Fruit fly (Drosophila melanogaster): ENCODE results near the gene CG2604.
A peak's percentile ranks its signal among the peaks of the same experiment; 100 is the strongest.

CG2604 gene

DNA sequence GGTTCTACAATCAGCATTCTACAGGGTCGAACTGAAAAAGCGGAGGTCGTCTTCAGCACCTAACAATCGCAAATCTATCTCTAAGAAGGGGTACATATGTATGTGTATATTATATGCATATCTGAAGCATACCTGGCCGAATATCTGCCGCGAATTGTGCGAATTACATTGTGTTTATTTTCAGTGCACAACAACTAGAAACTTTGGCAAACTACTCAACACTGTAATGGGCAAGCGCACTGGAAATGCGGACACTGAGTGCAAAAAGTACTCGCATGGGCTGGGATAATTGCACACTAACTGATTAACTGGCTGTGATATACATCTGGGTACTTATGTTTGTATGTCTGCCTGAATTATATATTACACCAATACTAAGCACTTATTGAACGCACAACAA is 47.6 kb upstream of the CG2604 start (continued):
- TF ChIP-seq wek (GFP tag; optimal IDR thresholded peaks at IDR 0.05), result no peak
- TF ChIP-seq bab2 (GFP tag; optimal IDR thresholded peaks at IDR 0.05), result no peak
- TF ChIP-seq pho (GFP tag; optimal IDR thresholded peaks at IDR 0.05), result no peak
- no peak for TF ChIP-seq CG6272 (GFP tag; IDR thresholded peaks at IDR 0.05)
- TF ChIP-seq CG15011 (GFP tag; optimal IDR thresholded peaks at IDR 0.05), result no peak
- TF ChIP-seq CG3407 (GFP tag; optimal IDR thresholded peaks at IDR 0.05), result no peak
- TF ChIP-seq Max (GFP tag; optimal IDR thresholded peaks at IDR 0.05), result no peak
- no peak for TF ChIP-seq CG12659 (GFP tag; optimal IDR thresholded peaks at IDR 0.05)
- no peak for TF ChIP-seq Dad (GFP tag; optimal IDR thresholded peaks at IDR 0.05)
- 0 out of 2 replicates have a peak, but pooled peaks have one; percentile 13 for TF ChIP-seq seq (GFP tag; IDR thresholded peaks at IDR 0.05)
- no peak for TF ChIP-seq croc (GFP tag; conservative IDR thresholded peaks at IDR 0.05)
- TF ChIP-seq CkIIα-i1 (GFP tag; IDR thresholded peaks at IDR 0.05), result no peak
- peak; percentile 7 for TF ChIP-seq CG7556 (GFP tag; optimal IDR thresholded peaks at IDR 0.05)
- no peak for TF ChIP-seq Opbp (GFP tag; IDR thresholded peaks at IDR 0.05; ENCODE audit: partially characterized antibody)
- no peak for TF ChIP-seq CG15696 (tag; optimal IDR thresholded peaks at IDR 0.05)
- TF ChIP-seq CG2120 (GFP tag; optimal IDR thresholded peaks at IDR 0.05), result peak; percentile 10
- no peak for TF ChIP-seq B-H1 (GFP tag; IDR thresholded peaks at IDR 0.05)
- no peak for TF ChIP-seq bsh (GFP tag; optimal IDR thresholded peaks at IDR 0.05)
- no peak for TF ChIP-seq gfzf (GFP tag; optimal IDR thresholded peaks at IDR 0.05)
- TF ChIP-seq ham (GFP tag; IDR thresholded peaks at IDR 0.05), result no peak
- TF ChIP-seq CG11247 (GFP tag; IDR thresholded peaks at IDR 0.05), result no peak
- no peak for TF ChIP-seq CG14014 (GFP tag; IDR thresholded peaks at IDR 0.05)
- TF ChIP-seq cas (GFP tag; IDR thresholded peaks at IDR 0.05), result no peak
- no peak for TF ChIP-seq CG11085 (GFP tag; IDR thresholded peaks at IDR 0.05)
- no peak for TF ChIP-seq sisA (GFP tag; IDR thresholded peaks at IDR 0.05)
- TF ChIP-seq gem (tag; optimal IDR thresholded peaks at IDR 0.05), result no peak
- no peak for TF ChIP-seq Doc2 (GFP tag; IDR thresholded peaks at IDR 0.05)
- TF ChIP-seq tup (GFP tag; optimal IDR thresholded peaks at IDR 0.05), result no peak
- no peak for TF ChIP-seq CG13624 (GFP tag; optimal IDR thresholded peaks at IDR 0.05)
- TF ChIP-seq CG8281 (tag; optimal IDR thresholded peaks at IDR 0.05), result no peak
- no peak for TF ChIP-seq CG9727 (GFP tag; optimal IDR thresholded peaks at IDR 0.05)
- no peak for TF ChIP-seq tap (tag; optimal IDR thresholded peaks at IDR 0.05)
- no peak for TF ChIP-seq lola (GFP tag; optimal IDR thresholded peaks at IDR 0.05)
- TF ChIP-seq dati (GFP tag; IDR thresholded peaks at IDR 0.05), result no peak
- no peak for TF ChIP-seq bcd (GFP tag; optimal IDR thresholded peaks at IDR 0.05)
- TF ChIP-seq Drgx (GFP tag; IDR thresholded peaks at IDR 0.05), result peak; percentile 40; the same call in 1 of the 2 replicates
- TF ChIP-seq CG17385 (GFP tag; optimal IDR thresholded peaks at IDR 0.05), result no peak
- TF ChIP-seq Six4 (GFP tag; optimal IDR thresholded peaks at IDR 0.05), result no peak
- TF ChIP-seq fd3F (GFP tag; optimal IDR thresholded peaks at IDR 0.05), result no peak
- TF ChIP-seq cato (GFP tag; optimal IDR thresholded peaks at IDR 0.05; ENCODE audit: borderline replicate concordance), result no peak
- TF ChIP-seq HLH3B (GFP tag; IDR thresholded peaks at IDR 0.05), result 0 out of 2 replicates have a peak, but pooled peaks have one; percentile 5
- no peak for TF ChIP-seq CG11093 (GFP tag; IDR thresholded peaks at IDR 0.05)
- TF ChIP-seq dysf (GFP tag; IDR thresholded peaks at IDR 0.05), result 0 out of 3 replicates have a peak, but pooled peaks have one; percentile 49
- no peak for TF ChIP-seq knrl (GFP tag; IDR thresholded peaks at IDR 0.05; ENCODE audit: partially characterized antibody)
- TF ChIP-seq row (GFP tag; IDR thresholded peaks at IDR 0.05), result peak; percentile 47; the same call in 2 of the 3 replicates
- no peak for TF ChIP-seq CG9932 (GFP tag; IDR thresholded peaks at IDR 0.05)
- TF ChIP-seq CG1233 (GFP tag; optimal IDR thresholded peaks at IDR 0.05), result no peak
- no peak for TF ChIP-seq MTF-1 (GFP tag; optimal IDR thresholded peaks at IDR 0.05; ENCODE audit: borderline replicate concordance)
- TF ChIP-seq ara (GFP tag; IDR thresholded peaks at IDR 0.05), result no peak
- no peak for TF ChIP-seq E2f1 (GFP tag; IDR thresholded peaks at IDR 0.05)
- TF ChIP-seq CG4282 (GFP tag; optimal IDR thresholded peaks at IDR 0.05), result no peak
- no peak for TF ChIP-seq dan (GFP tag; IDR thresholded peaks at IDR 0.05)
